Worm (Caenorhabditis elegans): ENCODE results near the gene F23D12.7.

ce11 chrX:14464513-14464912 is 10.9 kb upstream of the F23D12.7 start, which contains the start of gene M163.7:
- TF ChIP-seq him-1 (tag; optimal IDR thresholded peaks at IDR 0.05), result no peak
- no peak for TF ChIP-seq W03F9.2 (tag; optimal IDR thresholded peaks at IDR 0.05)
- TF ChIP-seq dao-5 (tag; optimal IDR thresholded peaks at IDR 0.05), result no peak
